Worm (Caenorhabditis elegans): ENCODE measurements around the gene C02G6.3.

Gene C02G6.3

ce11 chrV:5906252-5906651 lies 26.1 kb downstream of the C02G6.3 start, which contains the start of gene srd-15:
Gene srd-15 (minus strand): TSS chrV:5906352.
- no peak for TF ChIP-seq C38D4.7 (GFP tag; optimal IDR thresholded peaks at IDR 0.05)
- no peak for TF ChIP-seq ceh-6 (GFP tag; optimal IDR thresholded peaks at IDR 0.05)
- no peak for TF ChIP-seq ceh-22 (tag; optimal IDR thresholded peaks at IDR 0.05)
- no peak for TF ChIP-seq unc-3 (GFP tag; conservative IDR thresholded peaks at IDR 0.05)
- no peak for TF ChIP-seq unc-3 (tag; optimal IDR thresholded peaks at IDR 0.05)
- TF ChIP-seq npax-4 (tag; optimal IDR thresholded peaks at IDR 0.05), result no peak

- TF ChIP-seq elt-2 (tag; optimal IDR thresholded peaks at IDR 0.05) (no peak), T23F11.4 (GFP tag; optimal IDR thresholded peaks at IDR 0.05) (no peak)
These were observed 26.9 kb downstream of the C02G6.3 start, which contains the start of gene C04E6.4 for ce11 chrV:5907090-5907489. Gene C04E6.4 (plus strand): TSS chrV:5907390.

- TF ChIP-seq pha-4 (tag; optimal IDR thresholded peaks at IDR 0.05), result no peak
- TF ChIP-seq ceh-30 (tag; optimal IDR thresholded peaks at IDR 0.05), result no peak
- no peak for TF ChIP-seq ref-2 (tag; optimal IDR thresholded peaks at IDR 0.05)
These were observed 32.3 kb downstream of the C02G6.3 start, which contains the start of gene C04E6.13 for ce11 chrV:5912426-5912825. Gene C04E6.13 (plus strand): TSS chrV:5912726.

- no peak for TF ChIP-seq zip-5 (tag; optimal IDR thresholded peaks at IDR 0.05)
- TF ChIP-seq fkh-10 (GFP tag; optimal IDR thresholded peaks at IDR 0.05), result no peak
- no peak for TF ChIP-seq che-1 (tag; optimal IDR thresholded peaks at IDR 0.05)
- TF ChIP-seq ama-1 (optimal IDR thresholded peaks at IDR 0.05), result no peak
- TF ChIP-seq unc-86 (tag; optimal IDR thresholded peaks at IDR 0.05), result no peak
- no peak for TF ChIP-seq hlh-13 (GFP tag; optimal IDR thresholded peaks at IDR 0.05)
These were observed 36.7 kb downstream of the C02G6.3 start for ce11 chrV:5916862-5917261.

- TF ChIP-seq npax-4 (tag; optimal IDR thresholded peaks at IDR 0.05) (no peak), mec-3 (tag; optimal IDR thresholded peaks at IDR 0.05; ENCODE audit: borderline replicate concordance) (peak; percentile 92), fkh-10 (GFP tag; optimal IDR thresholded peaks at IDR 0.05) (no peak), eyg-1 (tag; optimal IDR thresholded peaks at IDR 0.05) (no peak), ceh-22 (tag; optimal IDR thresholded peaks at IDR 0.05) (no peak), ztf-16 (tag; optimal IDR thresholded peaks at IDR 0.05) (no peak), tbx-7 (tag; optimal IDR thresholded peaks at IDR 0.05) (peak; percentile 97), C38D4.7 (GFP tag; optimal IDR thresholded peaks at IDR 0.05) (no peak), ceh-9 (tag; optimal IDR thresholded peaks at IDR 0.05) (no peak), K09A11.1 (tag; optimal IDR thresholded peaks at IDR 0.05; ENCODE audit: insufficient read depth) (no peak), Y22D7AL.16 (tag; optimal IDR thresholded peaks at IDR 0.05) (no peak), ceh-6 (GFP tag; optimal IDR thresholded peaks at IDR 0.05) (no peak), hlh-8 (tag; optimal IDR thresholded peaks at IDR 0.05) (peak; percentile 83), ama-1 (optimal IDR thresholded peaks at IDR 0.05) (no peak), elt-4 (tag; optimal IDR thresholded peaks at IDR 0.05) (no peak), dmd-4 (tag; optimal IDR thresholded peaks at IDR 0.05; ENCODE audit: borderline replicate concordance) (no peak), pha-2 (tag; optimal IDR thresholded peaks at IDR 0.05) (no peak), ceh-19 (GFP tag; optimal IDR thresholded peaks at IDR 0.05) (no peak), hlh-30 (tag; optimal IDR thresholded peaks at IDR 0.05; ENCODE audit: insufficient read depth) (no peak), lin-11 (tag; optimal IDR thresholded peaks at IDR 0.05) (no peak), ceh-2 (tag; optimal IDR thresholded peaks at IDR 0.05) (peak; percentile 94), odd-2 (tag; optimal IDR thresholded peaks at IDR 0.05) (no peak), pax-1 (tag; optimal IDR thresholded peaks at IDR 0.05) (no peak), dve-1 (tag; optimal IDR thresholded peaks at IDR 0.05) (no peak), sox-4 (tag; optimal IDR thresholded peaks at IDR 0.05) (no peak), ceh-24 (tag; optimal IDR thresholded peaks at IDR 0.05) (no peak), che-1 (tag; optimal IDR thresholded peaks at IDR 0.05) (no peak), unc-3 (GFP tag; conservative IDR thresholded peaks at IDR 0.05) (no peak), unc-3 (tag; optimal IDR thresholded peaks at IDR 0.05) (no peak), ceh-31 (tag; optimal IDR thresholded peaks at IDR 0.05) (peak; percentile 94), ceh-45 (GFP tag; IDR thresholded peaks at IDR 0.05) (no peak), fkh-6 (tag; optimal IDR thresholded peaks at IDR 0.05) (peak; percentile 28), rnt-1 (tag; optimal IDR thresholded peaks at IDR 0.05) (peak; percentile 74), sox-2 (GFP tag; IDR thresholded peaks at IDR 0.05) (no peak), unc-86 (tag; optimal IDR thresholded peaks at IDR 0.05) (peak; percentile 12), zip-5 (tag; optimal IDR thresholded peaks at IDR 0.05) (peak; percentile 82), sdc-2 (tag; optimal IDR thresholded peaks at IDR 0.05) (no peak), fax-1 (tag; optimal IDR thresholded peaks at IDR 0.05) (peak; percentile 66)
These were observed 37.5 kb downstream of the C02G6.3 start, which contains the start of gene lrpr-1 for ce11 chrV:5917707-5918106. Gene lrpr-1 (minus strand): TSS chrV:5917891.

Data from whole organism, late embryonic.